Worm (Caenorhabditis elegans): ENCODE measurements around the gene K10C8.4.

DNA sequence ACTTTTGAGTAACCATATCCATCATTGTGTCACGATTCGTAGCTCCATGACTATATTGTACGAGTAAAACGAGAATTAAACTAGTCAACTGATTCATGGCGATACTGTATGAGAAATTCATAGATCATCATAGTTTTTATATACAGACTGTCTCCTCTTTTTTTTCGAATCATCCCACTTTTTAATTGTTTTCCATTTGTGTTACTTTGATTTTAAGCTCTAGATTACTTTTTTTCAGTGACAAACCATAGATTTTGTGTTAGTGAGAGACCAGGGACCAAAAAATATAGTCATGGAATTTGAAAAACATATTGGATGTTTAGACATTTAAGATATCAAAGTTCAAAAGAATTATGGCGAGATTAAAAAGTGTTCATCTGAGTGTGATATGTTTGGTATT, 15.9 kb downstream of the K10C8.4 start, which contains the start of gene R11D1.3:
- TF ChIP-seq unc-62 (GFP tag; optimal IDR thresholded peaks at IDR 0.05) (no peak), F57C9.4 (tag; optimal IDR thresholded peaks at IDR 0.05) (no peak), F52B5.7 (tag; optimal IDR thresholded peaks at IDR 0.05) (no peak), snpc-1.3 (tag; optimal IDR thresholded peaks at IDR 0.05; ENCODE audit: insufficient read depth) (no peak), ama-1 (optimal IDR thresholded peaks at IDR 0.05) (no peak), ama-1 (GFP tag; optimal IDR thresholded peaks at IDR 0.05) (no peak), snpc-4 (GFP tag; optimal IDR thresholded peaks at IDR 0.05) (no peak), snpc-4 (tag; optimal IDR thresholded peaks at IDR 0.05) (no peak), unc-130 (GFP tag; optimal IDR thresholded peaks at IDR 0.05) (no peak), ceh-91 (GFP tag; IDR thresholded peaks at IDR 0.05) (no peak), C17E4.6 (GFP tag; IDR thresholded peaks at IDR 0.05) (no peak), K11D2.4 (GFP tag; IDR thresholded peaks at IDR 0.05) (no peak), nhr-179 (tag; optimal IDR thresholded peaks at IDR 0.05) (no peak), tbp1 (GFP tag; optimal IDR thresholded peaks at IDR 0.05) (no peak)
